Fruit fly (Drosophila melanogaster): ENCODE results near the gene Cyp4d2.

- TF ChIP-seq psq (optimal IDR thresholded peaks at IDR 0.05) (no peak), insv (optimal IDR thresholded peaks at IDR 0.05) (no peak), ttk (optimal IDR thresholded peaks at IDR 0.05) (no peak)
These were observed 32.9 kb downstream of the Cyp4d2 start for dm6 chrX:2208641-2209241.

Measured in Kc167 (cell line).